Fruit fly (Drosophila melanogaster): ENCODE results near the gene CG11841.
A peak's percentile ranks its signal among the peaks of the same experiment; 100 is the strongest.

CG11841 gene

dm6 chr3R:29033909-29034629, 16.8 kb upstream of the CG11841 start, which contains the start of the genes beta4GalNAcTB and Cpsf100 (continued):
- TF ChIP-seq sd (tag; optimal IDR thresholded peaks at IDR 0.05) (no peak), CG18764 (GFP tag; optimal IDR thresholded peaks at IDR 0.05) (peak; percentile 49), CG10979 (tag; optimal IDR thresholded peaks at IDR 0.05) (peak; percentile 57), CG10565 (GFP tag; optimal IDR thresholded peaks at IDR 0.05) (no peak), dm (GFP tag; optimal IDR thresholded peaks at IDR 0.05) (no peak), CG18262 (tag; optimal IDR thresholded peaks at IDR 0.05) (peak; percentile 83), CG15696 (tag; optimal IDR thresholded peaks at IDR 0.05) (peak; percentile 72), Camta (GFP tag; optimal IDR thresholded peaks at IDR 0.05) (peak; percentile 66), sisA (GFP tag; IDR thresholded peaks at IDR 0.05) (peak; percentile 69), Adf1 (GFP tag; IDR thresholded peaks at IDR 0.05) (no peak; the same call in 1 of the 2 replicates), ewg (GFP tag; optimal IDR thresholded peaks at IDR 0.05) (peak; percentile 37), tin (GFP tag; optimal IDR thresholded peaks at IDR 0.05) (peak; percentile 72), wek (GFP tag; optimal IDR thresholded peaks at IDR 0.05) (no peak), bsh (GFP tag; optimal IDR thresholded peaks at IDR 0.05) (peak in 1 of 2 experiments; percentile 48), sob (GFP tag; IDR thresholded peaks at IDR 0.05) (peak; percentile 48; the same call in 1 of the 2 replicates), NK7.1 (GFP tag; optimal IDR thresholded peaks at IDR 0.05) (no peak), lov (optimal IDR thresholded peaks at IDR 0.05) (no peak), lov (GFP tag; IDR thresholded peaks at IDR 0.05) (no peak), Mrtf (GFP tag; IDR thresholded peaks at IDR 0.05) (peak; percentile 29; the same call in 1 of the 3 replicates), CG17568 (GFP tag; optimal IDR thresholded peaks at IDR 0.05) (no peak), BEAF-32 (GFP tag; optimal IDR thresholded peaks at IDR 0.05) (peak; percentile 7), sc (optimal IDR thresholded peaks at IDR 0.05) (no peak), sc (GFP tag; optimal IDR thresholded peaks at IDR 0.05) (peak; percentile 67), tx (GFP tag; optimal IDR thresholded peaks at IDR 0.05) (peak; percentile 25), ttk (GFP tag; IDR thresholded peaks at IDR 0.05) (peak; percentile 34), ro (GFP tag; IDR thresholded peaks at IDR 0.05) (peak; percentile 15; the same call in 1 of the 2 replicates), CG7556 (GFP tag; optimal IDR thresholded peaks at IDR 0.05) (peak; percentile 84), Nf-YA (GFP tag; IDR thresholded peaks at IDR 0.05) (no peak), bbx (GFP tag; IDR thresholded peaks at IDR 0.05; ENCODE audit: partially characterized antibody) (no peak), Six4 (GFP tag; optimal IDR thresholded peaks at IDR 0.05) (peak; percentile 49), NC2α (GFP tag; optimal IDR thresholded peaks at IDR 0.05) (peak; percentile 7), Sox100B (GFP tag; optimal IDR thresholded peaks at IDR 0.05) (peak; percentile 83), Bgb (GFP tag; IDR thresholded peaks at IDR 0.05; ENCODE audit: partially characterized antibody) (no peak), CG1647 (GFP tag; optimal IDR thresholded peaks at IDR 0.05) (no peak), Stat92E (GFP tag; optimal IDR thresholded peaks at IDR 0.05) (no peak), Optix (GFP tag; IDR thresholded peaks at IDR 0.05) (peak; percentile 32; the same call in 1 of the 3 replicates), CG10321 (GFP tag; IDR thresholded peaks at IDR 0.05) (no peak), CG6689 (GFP tag; IDR thresholded peaks at IDR 0.05) (peak; percentile 78), CG10654 (GFP tag; optimal IDR thresholded peaks at IDR 0.05) (peak; percentile 71), CG31388 (GFP tag; optimal IDR thresholded peaks at IDR 0.05) (peak; percentile 25), CG10267 (tag; optimal IDR thresholded peaks at IDR 0.05) (peak; percentile 56), CTCF (GFP tag; optimal IDR thresholded peaks at IDR 0.05) (no peak), CG9437 (GFP tag; optimal IDR thresholded peaks at IDR 0.05) (peak; percentile 86), tll (GFP tag; optimal IDR thresholded peaks at IDR 0.05) (no peak), danr (GFP tag; IDR thresholded peaks at IDR 0.05) (0 out of 2 replicates have a peak, but pooled peaks have one; percentile 20), cg (GFP tag; optimal IDR thresholded peaks at IDR 0.05) (no peak), cwo (GFP tag; optimal IDR thresholded peaks at IDR 0.05) (peak; percentile 49), CG2712 (tag; optimal IDR thresholded peaks at IDR 0.05) (peak; percentile 80), CG2202 (tag; optimal IDR thresholded peaks at IDR 0.05) (peak; percentile 29), slbo (GFP tag; IDR thresholded peaks at IDR 0.05) (peak; percentile 87)
